Worm (Caenorhabditis elegans): ENCODE measurements around the gene Y75B12B.11.
A peak's percentile ranks its signal among the peaks of the same experiment; 100 is the strongest.

DNA sequence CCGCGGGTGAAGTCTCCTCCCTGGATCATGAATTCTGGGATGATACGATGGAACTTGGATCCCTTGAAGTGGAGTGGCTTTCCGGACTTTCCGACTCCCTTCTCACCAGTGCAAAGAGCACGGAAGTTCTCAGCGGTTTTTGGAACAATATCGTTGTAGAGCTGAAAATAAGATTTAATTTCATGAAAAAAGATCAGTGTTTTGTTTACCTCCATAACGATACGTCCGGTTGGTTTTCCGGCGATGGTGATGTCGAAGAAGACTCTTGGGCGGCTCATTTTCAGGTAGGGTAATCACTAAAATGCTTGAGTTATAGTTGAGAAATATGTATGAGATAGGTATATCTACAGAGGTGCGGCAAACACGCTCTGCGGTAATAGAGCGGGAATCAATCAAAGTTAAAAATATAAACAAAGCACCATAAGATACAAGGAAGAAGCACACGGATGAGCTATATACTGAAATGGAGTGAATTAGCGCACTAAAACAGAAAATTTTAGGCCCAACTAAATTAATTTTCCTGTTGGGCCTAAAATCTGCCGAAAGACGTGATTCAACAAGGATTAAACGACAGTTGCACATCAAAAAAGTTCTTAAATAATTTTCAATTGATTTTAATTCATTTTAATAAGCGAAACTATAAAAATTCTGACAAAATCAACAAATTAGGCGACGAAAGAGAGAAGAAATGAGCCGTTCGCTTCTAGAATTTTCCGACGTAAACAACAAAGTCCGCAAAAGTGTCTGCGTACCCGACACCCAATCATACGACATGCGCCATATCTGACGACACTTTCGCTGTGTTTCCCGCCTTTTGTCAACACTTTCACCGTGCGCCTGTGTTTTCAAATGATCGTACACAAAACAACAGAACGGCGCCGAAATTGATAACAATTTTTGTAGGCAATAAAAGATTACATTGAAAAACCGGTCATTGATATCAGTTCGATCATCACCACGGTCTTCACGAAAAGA lies 3.7 kb upstream of the Y75B12B.11 start, which contains the start of the genes cyn-7 and bath-36:
- no peak for TF ChIP-seq tab-1 (GFP tag; IDR thresholded peaks at IDR 0.05)
- TF ChIP-seq T22C8.4 (GFP tag; IDR thresholded peaks at IDR 0.05), result no peak
- TF ChIP-seq flt-1 (GFP tag; IDR thresholded peaks at IDR 0.05), result peak; percentile 24; the same call in 1 of the 2 replicates
- no peak for TF ChIP-seq ztf-23 (GFP tag; IDR thresholded peaks at IDR 0.05)
- no peak for TF ChIP-seq cog-1 (tag; optimal IDR thresholded peaks at IDR 0.05)
- no peak for TF ChIP-seq med-1 (GFP tag; optimal IDR thresholded peaks at IDR 0.05; ENCODE audit: insufficient read depth)
- no peak for TF ChIP-seq ztf-29 (GFP tag; IDR thresholded peaks at IDR 0.05)

Measured in whole organism, midembryonic.